Worm (Caenorhabditis elegans): ENCODE results near the gene frpr-21.
A peak's percentile ranks its signal among the peaks of the same experiment; 100 is the strongest.

The frpr-21 gene

ce11 chrII:10437840-10438239 lies 16.0 kb upstream of the frpr-21 start (continued):
- TF ChIP-seq F33H1.4 (GFP tag; IDR thresholded peaks at IDR 0.05) (no peak), Y95B8A.8 (GFP tag; IDR thresholded peaks at IDR 0.05) (no peak), sdz-38 (tag; optimal IDR thresholded peaks at IDR 0.05) (no peak), Y56A3A.18 (GFP tag; IDR thresholded peaks at IDR 0.05) (no peak), ceh-58 (GFP tag; IDR thresholded peaks at IDR 0.05) (no peak), madf-10 (tag; optimal IDR thresholded peaks at IDR 0.05) (no peak)

- no peak for TF ChIP-seq F57A8.1 (GFP tag; optimal IDR thresholded peaks at IDR 0.05)
Measured at ce11 chrII:10435836-10436235, 14.0 kb upstream of the frpr-21 start, which contains the start of gene cut-4. cut-4 (plus strand) TSS chrII:10436136.

- TF ChIP-seq nhr-120 (GFP tag; IDR thresholded peaks at IDR 0.05) (no peak), ceh-40 (GFP tag; IDR thresholded peaks at IDR 0.05) (no peak), ceh-100 (GFP tag; IDR thresholded peaks at IDR 0.05) (no peak), ztf-18 (tag; optimal IDR thresholded peaks at IDR 0.05) (no peak), D2030.7 (GFP tag; IDR thresholded peaks at IDR 0.05) (peak; percentile 42; the same call in 1 of the 2 replicates), K12H6.12 (tag; optimal IDR thresholded peaks at IDR 0.05) (no peak), ztf-3 (GFP tag; optimal IDR thresholded peaks at IDR 0.05) (no peak), repo-1 (tag; optimal IDR thresholded peaks at IDR 0.05) (no peak), F23B12.7 (tag; optimal IDR thresholded peaks at IDR 0.05; ENCODE audit: insufficient read depth) (no peak), attf-5 (GFP tag; optimal IDR thresholded peaks at IDR 0.05) (peak; percentile 10), zfh-2 (GFP tag; conservative IDR thresholded peaks at IDR 0.05) (no peak), zim-3 (tag; optimal IDR thresholded peaks at IDR 0.05) (no peak), attf-6 (GFP tag; IDR thresholded peaks at IDR 0.05) (no peak), snpc-1.3 (tag; optimal IDR thresholded peaks at IDR 0.05; ENCODE audit: insufficient read depth) (no peak), lsy-27 (tag; optimal IDR thresholded peaks at IDR 0.05; ENCODE audit: borderline replicate concordance, insufficient read depth) (no peak), lin-54 (GFP tag; optimal IDR thresholded peaks at IDR 0.05) (no peak), sdz-38 (tag; optimal IDR thresholded peaks at IDR 0.05) (no peak), ceh-27 (GFP tag; optimal IDR thresholded peaks at IDR 0.05) (no peak), hrde-1 (tag; optimal IDR thresholded peaks at IDR 0.05; ENCODE audit: borderline replicate concordance) (no peak), mcd-1 (GFP tag; IDR thresholded peaks at IDR 0.05) (no peak), gei-17 (GFP tag; optimal IDR thresholded peaks at IDR 0.05) (no peak), ceh-91 (GFP tag; IDR thresholded peaks at IDR 0.05) (peak; percentile 76), nhr-179 (tag; optimal IDR thresholded peaks at IDR 0.05) (no peak), F49E8.2 (tag; optimal IDR thresholded peaks at IDR 0.05; ENCODE audit: insufficient read depth) (no peak), xnd-1 (tag; optimal IDR thresholded peaks at IDR 0.05) (peak; percentile 72), lir-1 (GFP tag; conservative IDR thresholded peaks at IDR 0.05) (no peak), pbrm-1 (GFP tag; IDR thresholded peaks at IDR 0.05) (no peak), bed-1 (GFP tag; IDR thresholded peaks at IDR 0.05) (no peak), lsl-1 (GFP tag; optimal IDR thresholded peaks at IDR 0.05) (peak; percentile 61), unc-62 (GFP tag; optimal IDR thresholded peaks at IDR 0.05) (no peak), dox-1 (GFP tag; IDR thresholded peaks at IDR 0.05) (no peak), lin-40 (tag; optimal IDR thresholded peaks at IDR 0.05) (no peak), aptf-2 (GFP tag; conservative IDR thresholded peaks at IDR 0.05) (no peak), ztf-28 (GFP tag; IDR thresholded peaks at IDR 0.05) (no peak), madf-10 (tag; optimal IDR thresholded peaks at IDR 0.05) (no peak), lin-26 (GFP tag; IDR thresholded peaks at IDR 0.05) (no peak), snpc-3.4 (tag; optimal IDR thresholded peaks at IDR 0.05) (peak; percentile 17), madf-6 (GFP tag; IDR thresholded peaks at IDR 0.05) (peak; percentile 94), efl-1 (GFP tag; optimal IDR thresholded peaks at IDR 0.05) (peak; percentile 88), F33H1.4 (GFP tag; IDR thresholded peaks at IDR 0.05) (peak; percentile 58)
Measured at ce11 chrII:10416332-10416863, 5.4 kb downstream of the frpr-21 start, which contains the start of gene eif-2A. eif-2A (plus strand) TSS chrII:10416800.

Measured in whole organism, young adult.